Worm (Caenorhabditis elegans) whole organism, L3 larva: Measurements from ENCODE around the gene Y75B8A.6.

Experiments
- elt-3 ChIP-seq, 3 experiments: fragments of 150-350 bp in 1 of 3; sonication (generic microtip) in 2 of 3; optimal IDR thresholded peaks; 2 replicates in 2 of 3; 4 replicates in 1 of 3; lab custom pipeline; 2014 to 2017; ENCODE audit warnings: missing biosample characterization in 3 of 3, missing genetic modification characterization in 3 of 3
- pqm-1 ChIP-seq: fragments of 150-350 bp; optimal IDR thresholded peaks from 2 replicates; lab custom pipeline; 2017; ENCODE audit warnings: missing biosample characterization, missing genetic modification characterization, inconsistent platforms

DNA sequence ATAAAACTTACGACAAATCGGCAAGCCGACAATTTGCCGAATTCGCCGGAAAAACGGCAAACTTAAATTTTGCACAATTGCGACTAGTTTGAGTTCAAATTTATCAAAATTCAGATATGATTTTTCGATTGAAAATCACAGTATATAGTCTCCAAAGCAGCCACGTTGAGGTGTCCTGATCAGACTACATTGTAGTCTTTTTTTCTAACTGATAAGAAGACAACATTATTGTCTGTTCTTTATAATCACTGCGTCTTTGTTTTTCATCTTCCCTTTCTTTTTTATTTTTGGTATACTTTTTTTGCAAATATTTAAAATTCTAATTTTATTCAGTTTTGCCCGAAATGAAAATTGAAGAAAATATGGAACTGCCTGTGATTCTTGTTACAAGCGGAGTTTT, 22.7 kb downstream of the Y75B8A.6 start, which contains the start of the genes cest-12 and lonp-2:
- no peak for TF ChIP-seq pqm-1 (tag; lab: Kevin White, UChicago)
- TF ChIP-seq elt-3 (tag; optimal IDR thresholded peaks at IDR 0.05; lab: Kevin White, UChicago), result no peak
